Worm (Caenorhabditis elegans) whole organism, young adult: ENCODE data around the gene D2096.11.
A peak's percentile ranks its signal among the peaks of the same experiment; 100 is the strongest.

Source experiments
- C06A6.2 ChIP-seq: fragments of 200-800 bp; sonication (Bioruptor generic); conservative IDR thresholded peaks from 2 replicates; pipeline ENCODE4 v1.3.6; 2022; ENCODE audit warnings: missing genetic modification characterization, missing compliant biosample characterization
- D2030.7 ChIP-seq: fragments of 200-800 bp; sonication (Bioruptor generic); IDR thresholded peaks from 2 replicates; pipeline ENCODE4 v1.3.6; 2022; ENCODE audit warnings: missing genetic modification reagents, missing genetic modification characterization, missing compliant biosample characterization
- F22D6.2 ChIP-seq: sonication (generic microtip); optimal IDR thresholded peaks from 2 replicates; lab custom pipeline; 2016; ENCODE audit warnings: mild to moderate bottlenecking, missing genetic modification characterization, missing compliant biosample characterization
- F23B12.7 ChIP-seq: sonication (generic microtip); optimal IDR thresholded peaks from 2 replicates; lab custom pipeline; 2017; ENCODE audit warnings: missing genetic modification characterization, mild to moderate bottlenecking, missing compliant biosample characterization, antibody characterized with exemption, moderate library complexity; ENCODE audit not compliant: insufficient read depth
- F37B4.10 ChIP-seq: fragments of 200-800 bp; sonication (Bioruptor generic); IDR thresholded peaks from 2 replicates; pipeline ENCODE4 v1.3.6; 2022; ENCODE audit warnings: missing genetic modification characterization, missing compliant biosample characterization
- F57A8.1 ChIP-seq: fragments of 200-800 bp; sonication (Bioruptor generic); optimal IDR thresholded peaks from 2 replicates; lab custom pipeline; 2018; ENCODE audit warnings: mild to moderate bottlenecking, missing genetic modification characterization, moderate library complexity, missing compliant biosample characterization
- F57C9.4 ChIP-seq: sonication (generic microtip); optimal IDR thresholded peaks from 2 replicates; lab custom pipeline; 2017; ENCODE audit warnings: mild to moderate bottlenecking, missing genetic modification characterization, missing compliant biosample characterization
- K11D2.4 ChIP-seq: fragments of 200-800 bp; sonication (Bioruptor generic); IDR thresholded peaks from 2 replicates; pipeline ENCODE4 v1.3.6; 2022; ENCODE audit warnings: missing genetic modification reagents, missing genetic modification characterization, missing compliant biosample characterization
- T07F8.4 ChIP-seq: sonication (generic microtip); optimal IDR thresholded peaks from 2 replicates; lab custom pipeline; 2016; ENCODE audit warnings: mild to moderate bottlenecking, missing genetic modification characterization, moderate library complexity, missing compliant biosample characterization
- Y53G8AR.9 ChIP-seq: fragments of 200-800 bp; sonication (Bioruptor generic); conservative IDR thresholded peaks from 2 replicates; pipeline ENCODE4 v1.3.6; 2022; ENCODE audit warnings: missing genetic modification reagents, missing genetic modification characterization, missing compliant biosample characterization
- Y67H2A.10 ChIP-seq: fragments of 200-800 bp; sonication (Bioruptor generic); conservative IDR thresholded peaks from 2 replicates; pipeline ENCODE4 v1.3.6; 2022; ENCODE audit warnings: missing genetic modification reagents, missing genetic modification characterization, missing compliant biosample characterization
- ZK185.1 ChIP-seq: sonication (generic microtip); optimal IDR thresholded peaks from 2 replicates; lab custom pipeline; 2016; ENCODE audit warnings: mild to moderate bottlenecking, missing genetic modification characterization, missing compliant biosample characterization; ENCODE audit not compliant: poor library complexity, severe bottlenecking
- akir-1 ChIP-seq: fragments of 200-800 bp; sonication (Bioruptor generic); optimal IDR thresholded peaks from 2 replicates; lab custom pipeline; 2018; ENCODE audit warnings: mild to moderate bottlenecking, missing genetic modification characterization, moderate library complexity, missing compliant biosample characterization
- atf-7 ChIP-seq: sonication (generic microtip); optimal IDR thresholded peaks from 2 replicates; lab custom pipeline; 2017; ENCODE audit warnings: mild to moderate bottlenecking, missing genetic modification characterization, missing compliant biosample characterization
- bed-2 ChIP-seq: fragments of 200-800 bp; sonication (Bioruptor generic); IDR thresholded peaks from 2 replicates; pipeline ENCODE4 v1.3.6; 2022; ENCODE audit warnings: missing genetic modification reagents, missing genetic modification characterization, missing compliant biosample characterization
- ccch-3 ChIP-seq: fragments of 200-800 bp; sonication (Bioruptor generic); optimal IDR thresholded peaks from 2 replicates; lab custom pipeline; 2018; ENCODE audit warnings: mild to moderate bottlenecking, missing genetic modification characterization, missing compliant biosample characterization
- cebp-2 ChIP-seq: fragments of 200-800 bp; sonication (Bioruptor generic); IDR thresholded peaks from 2 replicates; pipeline ENCODE4 v1.3.6; 2022; ENCODE audit warnings: missing genetic modification characterization, missing compliant biosample characterization
- ceh-40 ChIP-seq: fragments of 200-800 bp; sonication (Bioruptor generic); IDR thresholded peaks from 2 replicates; pipeline ENCODE4 v1.3.6; 2022; ENCODE audit warnings: missing genetic modification characterization, missing compliant biosample characterization
- ceh-58 ChIP-seq: fragments of 200-800 bp; sonication (Bioruptor generic); IDR thresholded peaks from 2 replicates; pipeline ENCODE4 v1.3.6; 2022; ENCODE audit warnings: missing genetic modification characterization, missing compliant biosample characterization
- efl-1 ChIP-seq: fragments of 150-350 bp; optimal IDR thresholded peaks from 2 replicates; lab custom pipeline; 2014; ENCODE audit warnings: missing biosample characterization, missing genetic modification reagents, missing genetic modification characterization
- egl-18 ChIP-seq: fragments of 200-800 bp; sonication (Bioruptor generic); IDR thresholded peaks from 2 replicates; pipeline ENCODE4 v1.3.6; 2022; ENCODE audit warnings: missing genetic modification reagents, missing genetic modification characterization, missing compliant biosample characterization
- egl-44 ChIP-seq: fragments of 200-800 bp; sonication (Bioruptor generic); IDR thresholded peaks from 2 replicates; pipeline ENCODE4 v1.3.6; 2022; ENCODE audit warnings: missing genetic modification reagents, missing genetic modification characterization, missing compliant biosample characterization
- egrh-3 ChIP-seq: fragments of 200-800 bp; sonication (Bioruptor generic); IDR thresholded peaks from 2 replicates; pipeline ENCODE4 v1.3.6; 2022; ENCODE audit warnings: missing genetic modification reagents, missing genetic modification characterization, missing compliant biosample characterization
- gei-17 ChIP-seq: fragments of 200-800 bp; sonication (Bioruptor generic); optimal IDR thresholded peaks from 2 replicates; lab custom pipeline; 2018; ENCODE audit warnings: mild to moderate bottlenecking, missing genetic modification characterization, missing compliant biosample characterization
- hmg-20 ChIP-seq: fragments of 200-800 bp; sonication (Bioruptor generic); IDR thresholded peaks from 2 replicates; pipeline ENCODE4 v1.3.6; 2022; ENCODE audit warnings: missing genetic modification reagents, missing genetic modification characterization, missing compliant biosample characterization
- hsf-1 ChIP-seq: fragments of 200-800 bp; sonication (Bioruptor generic); IDR thresholded peaks from 2 replicates; pipeline ENCODE4 v1.3.6; 2022; ENCODE audit warnings: missing genetic modification reagents, missing genetic modification characterization, missing compliant biosample characterization
- lag-1 ChIP-seq: fragments of 200-800 bp; sonication (Bioruptor generic); IDR thresholded peaks from 2 replicates; pipeline ENCODE4 v1.3.6; 2022; ENCODE audit warnings: missing genetic modification reagents, missing genetic modification characterization, missing compliant biosample characterization
- lin-26 ChIP-seq: fragments of 200-800 bp; sonication (Bioruptor generic); IDR thresholded peaks from 2 replicates; pipeline ENCODE4 v1.3.6; 2022; ENCODE audit warnings: missing genetic modification reagents, missing genetic modification characterization, missing compliant biosample characterization
- lin-35 ChIP-seq, 3 experiments: fragments of 150-350 bp in 2 of 3; sonication (generic microtip) in 1 of 3; optimal IDR thresholded peaks; 2 replicates each; lab custom pipeline; 2014 to 2018; ENCODE audit warnings: missing biosample characterization in 3 of 3, missing genetic modification characterization in 3 of 3, missing genetic modification reagents in 3 of 3
- lin-54 ChIP-seq: fragments of 200-800 bp; sonication (Bioruptor generic); optimal IDR thresholded peaks from 2 replicates; lab custom pipeline; 2018; ENCODE audit warnings: mild to moderate bottlenecking, missing genetic modification characterization, missing compliant biosample characterization
- lsl-1 ChIP-seq: fragments of 200-800 bp; sonication (Bioruptor generic); optimal IDR thresholded peaks from 2 replicates; lab custom pipeline; 2018; ENCODE audit warnings: mild to moderate bottlenecking, missing genetic modification characterization, moderate library complexity, missing compliant biosample characterization
- madf-3 ChIP-seq: fragments of 200-800 bp; sonication (Bioruptor generic); IDR thresholded peaks from 2 replicates; pipeline ENCODE4 v1.3.6; 2022; ENCODE audit warnings: missing genetic modification reagents, missing genetic modification characterization, missing compliant biosample characterization
- mcd-1 ChIP-seq: fragments of 200-800 bp; sonication (Bioruptor generic); IDR thresholded peaks from 2 replicates; pipeline ENCODE4 v1.3.6; 2022; ENCODE audit warnings: missing genetic modification reagents, missing genetic modification characterization, missing compliant biosample characterization
- mxl-1 ChIP-seq: sonication (generic microtip); optimal IDR thresholded peaks from 2 replicates; lab custom pipeline; 2016; ENCODE audit warnings: missing genetic modification characterization, missing compliant biosample characterization
- nfya-1 ChIP-seq: sonication (generic microtip); optimal IDR thresholded peaks from 2 replicates; lab custom pipeline; 2017; ENCODE audit warnings: antibody characterized with exemption, missing compliant biosample characterization, missing genetic modification characterization, borderline replicate concordance; ENCODE audit not compliant: insufficient read depth
- nfyb-1 ChIP-seq: fragments of 200-800 bp; sonication (Bioruptor generic); IDR thresholded peaks from 2 replicates; pipeline ENCODE4 v1.3.6; 2022; ENCODE audit warnings: missing genetic modification reagents, missing genetic modification characterization, missing compliant biosample characterization
- nhr-120 ChIP-seq: fragments of 200-800 bp; sonication (Bioruptor generic); IDR thresholded peaks from 2 replicates; pipeline ENCODE4 v1.3.6; 2022; ENCODE audit warnings: missing genetic modification characterization, missing compliant biosample characterization
- nhr-80 ChIP-seq: sonication (generic microtip); optimal IDR thresholded peaks from 2 replicates; lab custom pipeline; 2016; ENCODE audit warnings: missing genetic modification characterization, missing compliant biosample characterization
- rcor-1 ChIP-seq: fragments of 200-800 bp; sonication (Bioruptor generic); IDR thresholded peaks from 2 replicates; pipeline ENCODE4 v1.3.6; 2022; ENCODE audit warnings: missing genetic modification reagents, missing genetic modification characterization, missing compliant biosample characterization
- rpc-1 ChIP-seq, 2 experiments: fragments of 150-350 bp in 1 of 2; sonication (generic microtip) in 1 of 2; optimal IDR thresholded peaks; 2 replicates each; lab custom pipeline; 2014 to 2018; ENCODE audit warnings: missing biosample characterization in 1 of 2, missing genetic modification characterization in 1 of 2, missing genetic modification reagents in 1 of 2, missing genotype in 1 of 2
- snpc-1.1 ChIP-seq: sonication (generic microtip); optimal IDR thresholded peaks from 2 replicates; lab custom pipeline; 2017; ENCODE audit warnings: missing genetic modification characterization, mild to moderate bottlenecking, missing compliant biosample characterization, antibody characterized with exemption, moderate library complexity, missing genotype, missing genetic modification reagents; ENCODE audit not compliant: insufficient read depth
- snpc-3.4 ChIP-seq: sonication (generic microtip); optimal IDR thresholded peaks from 2 replicates; lab custom pipeline; 2017; ENCODE audit warnings: missing genetic modification characterization, mild to moderate bottlenecking, missing compliant biosample characterization, antibody characterized with exemption, moderate library complexity, missing genotype, missing genetic modification reagents
- somi-1 ChIP-seq: fragments of 200-800 bp; sonication (Bioruptor generic); optimal IDR thresholded peaks from 2 replicates; lab custom pipeline; 2018; ENCODE audit warnings: mild to moderate bottlenecking, missing genetic modification characterization, missing compliant biosample characterization
- tbp1 ChIP-seq: fragments of 200-800 bp; sonication (Bioruptor generic); optimal IDR thresholded peaks from 2 replicates; lab custom pipeline; 2018; ENCODE audit warnings: mild to moderate bottlenecking, missing genetic modification characterization, missing compliant biosample characterization
- tbx-9 ChIP-seq: sonication (generic microtip); optimal IDR thresholded peaks from 2 replicates; lab custom pipeline; 2016; ENCODE audit warnings: borderline replicate concordance, missing genetic modification characterization, inconsistent platforms, missing compliant biosample characterization
- xnd-1 ChIP-seq: sonication (generic microtip); optimal IDR thresholded peaks from 2 replicates; lab custom pipeline; 2016; ENCODE audit warnings: missing genotype, missing genetic modification reagents, missing genetic modification characterization, missing compliant biosample characterization
- zim-3 ChIP-seq: sonication (generic microtip); optimal IDR thresholded peaks from 2 replicates; lab custom pipeline; 2017; ENCODE audit warnings: mild to moderate bottlenecking, missing genetic modification characterization, moderate library complexity, missing compliant biosample characterization
- ztf-18 ChIP-seq: sonication (generic microtip); optimal IDR thresholded peaks from 2 replicates; lab custom pipeline; 2016; ENCODE audit warnings: missing genotype, mild to moderate bottlenecking, missing genetic modification characterization, missing compliant biosample characterization

D2096.11 gene

ce11 chrIV:8428492-8428891 lies 34.5 kb upstream of the D2096.11 start (continued):
- TF ChIP-seq tbx-9 (tag; lab: Kevin White, UChicago) (peak; percentile 46), ccch-3 (GFP tag; lab: Kevin White, UChicago) (no peak), mxl-1 (no peak), lin-35 (GFP tag; optimal IDR thresholded peaks at IDR 0.05; lab: Kevin White, UChicago) (peak in 1 of 3 experiments; percentile 20), tbp1 (peak; percentile 83), akir-1 (GFP tag; lab: Kevin White, UChicago) (no peak), gei-17 (GFP tag; lab: Kevin White, UChicago) (peak; percentile 58), ztf-18 (tag; lab: Kevin White, UChicago) (peak; percentile 79), rcor-1 (GFP tag; lab: Robert Waterston, UW) (peak; percentile 97), snpc-1.1 (peak; percentile 99), egl-44 (GFP tag; lab: Robert Waterston, UW) (peak; percentile 26; the same call in 1 of the 2 replicates), nhr-80 (tag; lab: Kevin White, UChicago) (peak; percentile 82), F22D6.2 (peak; percentile 34), K11D2.4 (GFP tag; lab: Robert Waterston, UW) (peak; percentile 61), F37B4.10 (GFP tag; lab: Robert Waterston, UW) (0 out of 2 replicates have a peak, but pooled peaks have one; percentile 18), T07F8.4 (tag; lab: Kevin White, UChicago) (peak; percentile 66), D2030.7 (GFP tag; lab: Robert Waterston, UW) (peak; percentile 98), F23B12.7 (tag; lab: Kevin White, UChicago) (peak; percentile 63), lin-26 (GFP tag; lab: Robert Waterston, UW) (no peak), atf-7 (tag; lab: Kevin White, UChicago) (peak; percentile 47), bed-2 (GFP tag; lab: Robert Waterston, UW) (no peak), nhr-120 (GFP tag; lab: Robert Waterston, UW) (no peak), efl-1 (GFP tag; lab: Kevin White, UChicago) (peak; percentile 46), snpc-3.4 (tag; lab: Kevin White, UChicago) (peak; percentile 98), F57C9.4 (no peak), somi-1 (GFP tag; lab: Kevin White, UChicago) (peak; percentile 70), ceh-40 (GFP tag; lab: Robert Waterston, UW) (no peak), egl-18 (GFP tag; lab: Robert Waterston, UW) (0 out of 2 replicates have a peak, but pooled peaks have one; percentile 35), nfyb-1 (GFP tag; lab: Robert Waterston, UW) (peak; percentile 95), hmg-20 (GFP tag; lab: Robert Waterston, UW) (peak; percentile 54; the same call in 1 of the 2 replicates), cebp-2 (GFP tag; lab: Robert Waterston, UW) (peak; percentile 80; the same call in 1 of the 2 replicates), ceh-58 (GFP tag; lab: Robert Waterston, UW) (no peak), lsl-1 (GFP tag; lab: Kevin White, UChicago) (peak; percentile 87), lag-1 (GFP tag; lab: Robert Waterston, UW) (no peak), xnd-1 (tag; lab: Kevin White, UChicago) (peak; percentile 57), egrh-3 (peak; percentile 71), madf-3 (peak; percentile 88), Y53G8AR.9 (GFP tag; lab: Robert Waterston, UW) (peak; percentile 87), mcd-1 (peak; percentile 84), ZK185.1 (tag; lab: Kevin White, UChicago) (peak; percentile 85), F57A8.1 (GFP tag; lab: Kevin White, UChicago) (peak; percentile 55), rpc-1 (optimal IDR thresholded peaks at IDR 0.05; lab: Kevin White, UChicago) (no peak), rpc-1 (tag; optimal IDR thresholded peaks at IDR 0.05; lab: Kevin White, UChicago) (peak; percentile 18), Y67H2A.10 (GFP tag; lab: Robert Waterston, UW) (0 out of 2 replicates have a peak, but pooled peaks have one; percentile 39), C06A6.2 (0 out of 2 replicates have a peak, but pooled peaks have one; percentile 25), zim-3 (tag; lab: Kevin White, UChicago) (no peak), nfya-1 (tag; lab: Kevin White, UChicago) (no peak), lin-54 (peak; percentile 85), hsf-1 (GFP tag; lab: Robert Waterston, UW) (peak; percentile 87)
